Fruit fly (Drosophila melanogaster) whole organism, embryonic: ENCODE data around the gene Gpdh1.

Source experiments
- Aef1 ChIP-seq: fragments of 200-800 bp; sonication (Bioruptor generic); IDR thresholded peaks from 3 replicates; pipeline ENCODE4 v1.3.6; 2022; ENCODE audit warnings: missing biosample characterization, missing genetic modification characterization
- CG1024 ChIP-seq: fragments of 200-800 bp; sonication (Bioruptor generic); IDR thresholded peaks from 2 replicates; pipeline ENCODE4 v1.3.6; 2022; ENCODE audit warnings: missing biosample characterization, missing genetic modification characterization
- CG10431 ChIP-seq: fragments of 200-800 bp; sonication (Bioruptor generic); optimal IDR thresholded peaks from 3 replicates; lab custom pipeline; 2018; ENCODE audit warnings: missing biosample characterization, mild to moderate bottlenecking, missing genetic modification characterization
- CG10462 ChIP-seq: fragments of 200-800 bp; sonication (Bioruptor generic); optimal IDR thresholded peaks from 2 replicates; lab custom pipeline; 2016; ENCODE audit warnings: missing biosample characterization, missing genetic modification characterization
- CG10543 ChIP-seq: fragments of 200-800 bp; sonication (Bioruptor generic); optimal IDR thresholded peaks from 3 replicates; lab custom pipeline; 2017; ENCODE audit warnings: missing biosample characterization, mild to moderate bottlenecking, missing genetic modification characterization, moderate library complexity
- CG10654 ChIP-seq: fragments of 200-800 bp; sonication (Bioruptor generic); optimal IDR thresholded peaks from 2 replicates; lab custom pipeline; 2016; ENCODE audit warnings: missing biosample characterization, missing genetic modification characterization
- CG12071 ChIP-seq: fragments of 200-800 bp; sonication (Bioruptor generic); optimal IDR thresholded peaks from 3 replicates; lab custom pipeline; 2018; ENCODE audit warnings: missing biosample characterization, mild to moderate bottlenecking, missing genetic modification characterization
- CG13424 ChIP-seq: fragments of 200-800 bp; sonication (Bioruptor generic); optimal IDR thresholded peaks from 2 replicates; lab custom pipeline; 2019; ENCODE audit warnings: missing biosample characterization, mild to moderate bottlenecking, missing genetic modification characterization, moderate library complexity
- CG16815 ChIP-seq: fragments of 200-800 bp; sonication (Bioruptor generic); optimal IDR thresholded peaks from 3 replicates; lab custom pipeline; 2017; ENCODE audit warnings: missing biosample characterization, mild to moderate bottlenecking, missing genetic modification characterization
- CG16863 ChIP-seq: fragments of 200-800 bp; sonication (Bioruptor generic); optimal IDR thresholded peaks from 3 replicates; lab custom pipeline; 2016; ENCODE audit warnings: missing biosample characterization, missing genetic modification characterization
- CG17328 ChIP-seq: fragments of 200-800 bp; sonication (Bioruptor generic); IDR thresholded peaks from 2 replicates; pipeline ENCODE4 v1.3.6; 2022; ENCODE audit warnings: missing biosample characterization, missing genetic modification characterization
- CG1792 ChIP-seq: fragments of 200-800 bp; sonication (Bioruptor generic); optimal IDR thresholded peaks from 2 replicates; lab custom pipeline; 2016; ENCODE audit warnings: missing biosample characterization, missing genetic modification characterization
- CG2116 ChIP-seq: fragments of 200-800 bp; sonication (Bioruptor generic); optimal IDR thresholded peaks from 3 replicates; lab custom pipeline; 2018; ENCODE audit warnings: missing biosample characterization, mild to moderate bottlenecking, missing genetic modification characterization
- CG2129 ChIP-seq: fragments of 200-800 bp; sonication (Bioruptor generic); IDR thresholded peaks from 2 replicates; pipeline ENCODE4 v1.3.6; 2022; ENCODE audit warnings: missing biosample characterization, missing genetic modification characterization; ENCODE audit not compliant: partially characterized antibody
- CG30020 ChIP-seq: fragments of 200-800 bp; optimal IDR thresholded peaks from 2 replicates; lab custom pipeline; 2019; ENCODE audit warnings: missing biosample characterization, mild to moderate bottlenecking, missing genetic modification characterization, moderate library complexity
- CG3407 ChIP-seq: fragments of 200-800 bp; sonication (Bioruptor generic); optimal IDR thresholded peaks from 2 replicates; lab custom pipeline; 2018; ENCODE audit warnings: missing biosample characterization, mild to moderate bottlenecking, missing genetic modification characterization
- CG6791 ChIP-seq: fragments of 200-800 bp; sonication (Bioruptor generic); IDR thresholded peaks from 3 replicates; pipeline ENCODE4 v1.3.6; 2022; ENCODE audit warnings: missing biosample characterization, missing genetic modification characterization; ENCODE audit not compliant: partially characterized antibody
- CG7372 ChIP-seq: fragments of 200-800 bp; sonication (Bioruptor generic); IDR thresholded peaks from 2 replicates; pipeline ENCODE4 v1.3.6; 2022; ENCODE audit warnings: missing biosample characterization, missing genetic modification characterization
- CG7839 ChIP-seq: fragments of 200-800 bp; sonication (Bioruptor generic); optimal IDR thresholded peaks from 3 replicates; lab custom pipeline; 2018; ENCODE audit warnings: missing biosample characterization, mild to moderate bottlenecking, missing genetic modification characterization, moderate library complexity
- CG9727 ChIP-seq: fragments of 200-800 bp; sonication (Bioruptor generic); optimal IDR thresholded peaks from 3 replicates; lab custom pipeline; 2017; ENCODE audit warnings: missing biosample characterization, mild to moderate bottlenecking, missing genetic modification characterization
- CG9932 ChIP-seq: fragments of 200-800 bp; sonication (Bioruptor generic); IDR thresholded peaks from 2 replicates; pipeline ENCODE4 v1.3.6; 2022; ENCODE audit warnings: missing biosample characterization, missing genetic modification characterization
- CrebB ChIP-seq: fragments of 200-800 bp; sonication (Bioruptor generic); optimal IDR thresholded peaks from 3 replicates; lab custom pipeline; 2018; ENCODE audit warnings: missing biosample characterization, mild to moderate bottlenecking, missing genetic modification characterization
- Dbx ChIP-seq: fragments of 200-800 bp; sonication (Bioruptor generic); IDR thresholded peaks from 3 replicates; pipeline ENCODE4 v1.3.6; 2022; ENCODE audit warnings: missing biosample characterization, missing genetic modification characterization
- Dp ChIP-seq: fragments of 200-800 bp; sonication (Bioruptor generic); optimal IDR thresholded peaks from 2 replicates; lab custom pipeline; 2018; ENCODE audit warnings: missing biosample characterization, mild to moderate bottlenecking, missing genetic modification characterization, moderate library complexity
- Eip74EF ChIP-seq, 2 experiments: fragments of 200-800 bp in 1 of 2; fragments of >200 bp in 1 of 2; sonication (Bioruptor generic) in 1 of 2; optimal IDR thresholded peaks; 2 replicates each; lab custom pipeline; 2017 to 2019; ENCODE audit warnings: missing biosample characterization in 2 of 2, missing genetic modification characterization in 2 of 2, mild to moderate bottlenecking in 1 of 2, moderate library complexity in 1 of 2
- Elba2 ChIP-seq: fragments of 200-800 bp; sonication (Bioruptor generic); optimal IDR thresholded peaks from 3 replicates; lab custom pipeline; 2016; ENCODE audit warnings: missing biosample characterization, missing genetic modification characterization
- H2.0 ChIP-seq: fragments of 200-800 bp; sonication (Bioruptor generic); IDR thresholded peaks from 2 replicates; pipeline ENCODE4 v1.3.6; 2022; ENCODE audit warnings: missing biosample characterization, missing genetic modification characterization
- Hr51 ChIP-seq, 2 experiments: fragments of 200-800 bp; sonication (Bioruptor generic); optimal IDR thresholded peaks; 2 replicates in 1 of 2; 3 replicates in 1 of 2; lab custom pipeline; 2016 to 2018; ENCODE audit warnings: missing biosample characterization in 2 of 2, missing genetic modification characterization in 2 of 2, mild to moderate bottlenecking in 1 of 2, moderate library complexity in 1 of 2
- Kr ChIP-seq: fragments of 200-800 bp; sonication (Bioruptor generic); optimal IDR thresholded peaks from 2 replicates; lab custom pipeline; 2017; ENCODE audit warnings: missing biosample characterization, mild to moderate bottlenecking, missing genetic modification characterization
- Lpt ChIP-seq: fragments of >200 bp; optimal IDR thresholded peaks from 2 replicates; lab custom pipeline; 2018; ENCODE audit warnings: missing biosample characterization, missing genetic modification characterization
- NK7.1 ChIP-seq: fragments of 200-800 bp; sonication (Bioruptor generic); optimal IDR thresholded peaks from 3 replicates; lab custom pipeline; 2016; ENCODE audit warnings: missing biosample characterization, missing genetic modification characterization
- Pdp1 ChIP-seq, 2 experiments: fragments of 200-800 bp; sonication (Bioruptor generic); optimal IDR thresholded peaks; 3 replicates each; lab custom pipeline; 2016; ENCODE audit warnings: missing biosample characterization in 2 of 2, missing genetic modification characterization in 2 of 2, mild to moderate bottlenecking in 1 of 2, moderate library complexity in 1 of 2
- Side ChIP-seq: fragments of 200-800 bp; sonication (Bioruptor generic); optimal IDR thresholded peaks from 2 replicates; lab custom pipeline; 2016; ENCODE audit warnings: missing biosample characterization, missing genetic modification characterization
- Sry-β ChIP-seq: fragments of 200-800 bp; sonication (Bioruptor generic); optimal IDR thresholded peaks from 2 replicates; lab custom pipeline; 2018; ENCODE audit warnings: missing biosample characterization, mild to moderate bottlenecking, missing genetic modification characterization, moderate library complexity
- Xbp1 ChIP-seq: fragments of 200-800 bp; sonication (Bioruptor generic); optimal IDR thresholded peaks from 3 replicates; lab custom pipeline; 2016; ENCODE audit warnings: missing biosample characterization, mild to moderate bottlenecking, missing genetic modification characterization
- ara ChIP-seq: fragments of 200-800 bp; sonication (Bioruptor generic); IDR thresholded peaks from 2 replicates; pipeline ENCODE4 v1.3.6; 2022; ENCODE audit warnings: missing biosample characterization, missing genetic modification characterization
- bbx ChIP-seq: fragments of 200-800 bp; sonication (Bioruptor generic); IDR thresholded peaks from 2 replicates; pipeline ENCODE4 v1.3.6; 2022; ENCODE audit warnings: missing biosample characterization, missing genetic modification characterization; ENCODE audit not compliant: partially characterized antibody
- gem ChIP-seq: fragments of 200-800 bp; sonication (Bioruptor generic); optimal IDR thresholded peaks from 2 replicates; lab custom pipeline; 2019; ENCODE audit warnings: missing biosample characterization, mild to moderate bottlenecking, missing genetic modification characterization, moderate library complexity
- her ChIP-seq: fragments of 200-800 bp; sonication (Bioruptor generic); optimal IDR thresholded peaks from 2 replicates; lab custom pipeline; 2016; ENCODE audit warnings: missing biosample characterization, missing genetic modification characterization
- jumu ChIP-seq: fragments of 200-800 bp; sonication (Bioruptor generic); optimal IDR thresholded peaks from 3 replicates; lab custom pipeline; 2016; ENCODE audit warnings: missing biosample characterization, missing genetic modification characterization
- nerfin-2 ChIP-seq: fragments of 200-800 bp; sonication (Bioruptor generic); IDR thresholded peaks from 2 replicates; pipeline ENCODE4 v1.3.6; 2022; ENCODE audit warnings: missing biosample characterization, missing genetic modification characterization; ENCODE audit not compliant: partially characterized antibody
- pan ChIP-seq, 4 experiments: fragments of >200 bp in 3 of 4; fragments of 200-800 bp in 1 of 4; sonication (Bioruptor generic) in 1 of 4; optimal IDR thresholded peaks in 3 of 4; IDR thresholded peaks in 1 of 4; 2 replicates each; pipeline versions ENCODE4 v1.3.6 to Lab custom; 2017 to 2022; ENCODE audit warnings: missing biosample characterization in 2 of 4, missing genetic modification characterization in 2 of 4, mixed read lengths in 1 of 4
- pum ChIP-seq: fragments of 200-800 bp; sonication (Bioruptor generic); optimal IDR thresholded peaks from 2 replicates; lab custom pipeline; 2016; ENCODE audit warnings: missing biosample characterization, missing genetic modification characterization
- rib ChIP-seq: fragments of 200-800 bp; sonication (Bioruptor generic); IDR thresholded peaks from 2 replicates; pipeline ENCODE4 v1.3.6; 2022; ENCODE audit warnings: missing biosample characterization, missing genetic modification characterization
- row ChIP-seq: fragments of 200-800 bp; sonication (Bioruptor generic); IDR thresholded peaks from 3 replicates; pipeline ENCODE4 v1.3.6; 2022; ENCODE audit warnings: missing biosample characterization, missing genetic modification characterization
- so ChIP-seq: fragments of 200-800 bp; sonication (Bioruptor generic); IDR thresholded peaks from 3 replicates; pipeline ENCODE4 v1.3.6; 2022; ENCODE audit warnings: missing biosample characterization, missing genetic modification characterization
- stc ChIP-seq: fragments of 200-800 bp; sonication (Bioruptor generic); IDR thresholded peaks from 2 replicates; pipeline ENCODE4 v1.3.6; 2022; ENCODE audit warnings: missing biosample characterization, missing genetic modification characterization
- wek ChIP-seq: fragments of 200-800 bp; sonication (Bioruptor generic); optimal IDR thresholded peaks from 3 replicates; lab custom pipeline; 2018; ENCODE audit warnings: missing biosample characterization, mild to moderate bottlenecking, missing genetic modification characterization, moderate library complexity
- zfh2 ChIP-seq: fragments of 200-800 bp; sonication (Bioruptor generic); optimal IDR thresholded peaks from 2 replicates; lab custom pipeline; 2016; ENCODE audit warnings: missing biosample characterization, missing genetic modification characterization

The Gpdh1 gene

dm6 chr2L:5972005-5972404 lies 28.6 kb downstream of the Gpdh1 start (continued):
- TF ChIP-seq Aef1 (GFP tag; lab: Robert Waterston, UW) (0 out of 3 replicates have a peak, but pooled peaks have one; percentile 17), Kr (GFP tag; lab: Kevin White, UChicago) (no peak), CG9932 (peak; percentile 57), CG10462 (GFP tag; lab: Kevin White, UChicago) (no peak), pum (no peak), CG7839 (tag; lab: Kevin White, UChicago) (peak; percentile 43), CG2116 (GFP tag; lab: Kevin White, UChicago) (peak; percentile 4), Eip74EF (GFP tag; optimal IDR thresholded peaks at IDR 0.05; lab: Kevin White, UChicago) (no peak), CG30020 (tag; lab: Kevin White, UChicago) (no peak), stc (no peak), nerfin-2 (GFP tag; lab: Robert Waterston, UW) (no peak), jumu (no peak), ara (GFP tag; lab: Robert Waterston, UW) (no peak; the same call in 1 of the 2 replicates), Xbp1 (GFP tag; lab: Kevin White, UChicago) (peak; percentile 53), CG16863 (peak; percentile 16), CG17328 (GFP tag; lab: Robert Waterston, UW) (peak; percentile 41; the same call in 1 of the 2 replicates), CG9727 (GFP tag; lab: Kevin White, UChicago) (peak; percentile 43), CG7372 (peak; percentile 33; the same call in 1 of the 2 replicates), Dp (no peak), CG13424 (tag; lab: Kevin White, UChicago) (peak; percentile 35), CG10654 (no peak), CG6791 (GFP tag; lab: Robert Waterston, UW) (no peak), Side (no peak), Lpt (GFP tag; lab: Kevin White, UChicago) (no peak), CG16815 (peak; percentile 9), NK7.1 (no peak), pan (optimal IDR thresholded peaks at IDR 0.05; lab: Kevin White, UChicago) (no peak), pan (GFP tag; optimal IDR thresholded peaks at IDR 0.05 in 1 of 2, IDR thresholded peaks at IDR 0.05 in 1 of 2) (peak in 1 of 2 experiments; percentile 17), H2.0 (GFP tag; lab: Robert Waterston, UW) (peak; percentile 12; the same call in 1 of the 2 replicates), her (GFP tag; lab: Kevin White, UChicago) (no peak), Hr51 (GFP tag; optimal IDR thresholded peaks at IDR 0.05; lab: Kevin White, UChicago) (peak; percentile 7 to 54), so (GFP tag; lab: Robert Waterston, UW) (peak; percentile 73; the same call in 2 of the 3 replicates), CG12071 (GFP tag; lab: Kevin White, UChicago) (no peak), gem (peak; percentile 59), Pdp1 (GFP tag; optimal IDR thresholded peaks at IDR 0.05; lab: Kevin White, UChicago) (peak in 1 of 2 experiments; percentile 8), Elba2 (no peak), Sry-β (GFP tag; lab: Kevin White, UChicago) (no peak), CG10431 (no peak), CrebB (tag; lab: Kevin White, UChicago) (no peak), wek (GFP tag; lab: Kevin White, UChicago) (no peak), rib (GFP tag; lab: Robert Waterston, UW) (no peak), CG1792 (no peak), CG1024 (GFP tag; lab: Robert Waterston, UW) (0 out of 2 replicates have a peak, but pooled peaks have one; percentile 36), CG10543 (GFP tag; lab: Kevin White, UChicago) (no peak), row (GFP tag; lab: Robert Waterston, UW) (peak; percentile 84), CG3407 (GFP tag; lab: Kevin White, UChicago) (no peak), zfh2 (GFP tag; lab: Kevin White, UChicago) (peak; percentile 26), bbx (GFP tag; lab: Robert Waterston, UW) (no peak), CG2129 (GFP tag; lab: Robert Waterston, UW) (no peak), Dbx (GFP tag; lab: Robert Waterston, UW) (peak; percentile 56; the same call in 2 of the 3 replicates)
